Fruit fly (Drosophila melanogaster): Measurements from ENCODE around the gene CIAPIN1.

The CIAPIN1 gene

dm6 chr2L:15000360-15000759 is 38.3 kb downstream of the CIAPIN1 start:
- TF ChIP-seq Hr78 (GFP tag; optimal IDR thresholded peaks at IDR 0.05) (no peak), dsf (GFP tag; optimal IDR thresholded peaks at IDR 0.05; ENCODE audit: borderline replicate concordance) (no peak), dmrt93B (GFP tag; optimal IDR thresholded peaks at IDR 0.05) (no peak), Mio (GFP tag; optimal IDR thresholded peaks at IDR 0.05) (no peak), ey (GFP tag; optimal IDR thresholded peaks at IDR 0.05) (no peak), br (GFP tag; optimal IDR thresholded peaks at IDR 0.05) (no peak), Rel (GFP tag; optimal IDR thresholded peaks at IDR 0.05) (no peak), Rel (tag; optimal IDR thresholded peaks at IDR 0.05) (no peak), CG9705 (GFP tag; optimal IDR thresholded peaks at IDR 0.05) (no peak), dl (GFP tag; optimal IDR thresholded peaks at IDR 0.05; ENCODE audit: insufficient read depth in 1 of 2, partially characterized antibody in 2 of 2) (no peak), foxo (GFP tag; optimal IDR thresholded peaks at IDR 0.05) (no peak), Jra (GFP tag; optimal IDR thresholded peaks at IDR 0.05) (no peak)

DNA sequence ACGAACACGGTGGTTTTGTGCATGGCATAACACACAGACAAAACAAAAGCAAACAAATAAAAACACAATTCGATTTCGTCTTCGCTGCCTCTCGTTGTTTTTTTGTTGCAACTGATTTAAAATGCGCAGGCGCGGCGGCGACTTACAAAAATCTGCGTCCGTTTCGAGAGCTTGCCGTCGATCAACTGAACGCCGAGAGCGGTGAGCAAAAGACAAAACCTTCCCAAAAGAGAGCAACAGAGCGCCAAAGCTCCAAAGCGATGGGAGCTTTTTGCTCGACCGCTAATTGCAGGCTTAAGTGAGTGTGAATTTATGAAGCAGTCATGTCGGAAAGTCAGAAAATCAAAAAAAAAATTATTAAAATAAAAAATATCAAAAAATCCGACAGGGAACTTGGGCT is 41.3 kb downstream of the CIAPIN1 start, which contains the start of gene mol:
mol (minus strand) TSS at position 190 of the 400 bp plus-strand sequence.
- TF ChIP-seq Dif (GFP tag; optimal IDR thresholded peaks at IDR 0.05; ENCODE audit: partially characterized antibody) (peak; percentile 57), tai (GFP tag; optimal IDR thresholded peaks at IDR 0.05) (no peak), Vsx2 (GFP tag; optimal IDR thresholded peaks at IDR 0.05; ENCODE audit: partially characterized antibody) (peak; percentile 14), Hnf4 (GFP tag; optimal IDR thresholded peaks at IDR 0.05) (no peak), Hr83 (GFP tag; optimal IDR thresholded peaks at IDR 0.05; ENCODE audit: poor library complexity, severe bottlenecking) (peak; percentile 16), dl (GFP tag; optimal IDR thresholded peaks at IDR 0.05; ENCODE audit: insufficient read depth in 1 of 2, partially characterized antibody in 2 of 2) (peak; percentile 14 to 27), jim (GFP tag; optimal IDR thresholded peaks at IDR 0.05) (peak; percentile 50)

dm6 chr2L:14995594-14996463 is 42.8 kb downstream of the CIAPIN1 start:
- TF ChIP-seq Dif (GFP tag; optimal IDR thresholded peaks at IDR 0.05; ENCODE audit: partially characterized antibody) (peak; percentile 62), rgr (GFP tag; optimal IDR thresholded peaks at IDR 0.05) (peak; percentile 89), Dfd (GFP tag; optimal IDR thresholded peaks at IDR 0.05) (no peak), dmrt93B (GFP tag; optimal IDR thresholded peaks at IDR 0.05) (peak; percentile 75), OdsH (GFP tag; optimal IDR thresholded peaks at IDR 0.05) (peak; percentile 90), Myc (optimal IDR thresholded peaks at IDR 0.05) (no peak), foxo (GFP tag; optimal IDR thresholded peaks at IDR 0.05) (peak in 1 of 2 experiments; percentile 88), CG9705 (GFP tag; optimal IDR thresholded peaks at IDR 0.05) (peak; percentile 45), Sp1 (GFP tag; optimal IDR thresholded peaks at IDR 0.05) (peak; percentile 86), dl (GFP tag; optimal IDR thresholded peaks at IDR 0.05; ENCODE audit: insufficient read depth in 1 of 2, partially characterized antibody in 2 of 2) (peak in 1 of 2 experiments; percentile 59), N (GFP tag; optimal IDR thresholded peaks at IDR 0.05) (no peak), Jra (GFP tag; optimal IDR thresholded peaks at IDR 0.05) (peak; percentile 36), GATAd (GFP tag; optimal IDR thresholded peaks at IDR 0.05) (no peak), woc (GFP tag; optimal IDR thresholded peaks at IDR 0.05) (peak; percentile 31), jim (GFP tag; optimal IDR thresholded peaks at IDR 0.05) (no peak), lola (GFP tag; optimal IDR thresholded peaks at IDR 0.05) (no peak), ey (GFP tag; optimal IDR thresholded peaks at IDR 0.05) (peak; percentile 60), usp (GFP tag; optimal IDR thresholded peaks at IDR 0.05) (no peak), brk (GFP tag; optimal IDR thresholded peaks at IDR 0.05) (peak; percentile 72), br (GFP tag; optimal IDR thresholded peaks at IDR 0.05) (peak; percentile 70), h (GFP tag; optimal IDR thresholded peaks at IDR 0.05) (peak; percentile 83), sage (GFP tag; optimal IDR thresholded peaks at IDR 0.05) (peak; percentile 38), psq (GFP tag; optimal IDR thresholded peaks at IDR 0.05) (peak; percentile 82), CrebA (GFP tag; optimal IDR thresholded peaks at IDR 0.05; ENCODE audit: borderline replicate concordance) (peak; percentile 34), sv (GFP tag; optimal IDR thresholded peaks at IDR 0.05) (peak; percentile 85), pan (optimal IDR thresholded peaks at IDR 0.05) (no peak), Abd-B (GFP tag; optimal IDR thresholded peaks at IDR 0.05) (no peak), CG32264 (GFP tag; optimal IDR thresholded peaks at IDR 0.05) (no peak), tai (GFP tag; optimal IDR thresholded peaks at IDR 0.05) (no peak), HLH106 (tag; optimal IDR thresholded peaks at IDR 0.05) (peak; percentile 88), Hnf4 (GFP tag; optimal IDR thresholded peaks at IDR 0.05) (peak; percentile 55), dsf (GFP tag; optimal IDR thresholded peaks at IDR 0.05; ENCODE audit: borderline replicate concordance) (no peak), fru (GFP tag; optimal IDR thresholded peaks at IDR 0.05) (peak; percentile 57), Mio (GFP tag; optimal IDR thresholded peaks at IDR 0.05) (no peak), Vsx2 (GFP tag; optimal IDR thresholded peaks at IDR 0.05; ENCODE audit: partially characterized antibody) (peak; percentile 15), Rel (GFP tag; optimal IDR thresholded peaks at IDR 0.05) (peak; percentile 80), Rel (tag; optimal IDR thresholded peaks at IDR 0.05) (no peak), Hr78 (GFP tag; optimal IDR thresholded peaks at IDR 0.05) (no peak), Hr83 (GFP tag; optimal IDR thresholded peaks at IDR 0.05; ENCODE audit: poor library complexity, severe bottlenecking) (no peak)
